Worm (Caenorhabditis elegans) whole organism, L4 larva: Measurements from ENCODE around the gene C05B5.12.

Source experiments
- F37D6.2 ChIP-seq: sonication (generic microtip); optimal IDR thresholded peaks from 2 replicates; lab custom pipeline; 2016; ENCODE audit warnings: mild to moderate bottlenecking, missing genetic modification characterization, missing compliant biosample characterization
- F49E8.2 ChIP-seq: sonication (generic microtip); optimal IDR thresholded peaks from 2 replicates; lab custom pipeline; 2016; ENCODE audit warnings: missing compliant biosample characterization, mild to moderate bottlenecking, missing genetic modification characterization, borderline replicate concordance
- T20F7.1 ChIP-seq: fragments of 200-800 bp; sonication (Bioruptor generic); optimal IDR thresholded peaks from 2 replicates; lab custom pipeline; 2018; ENCODE audit warnings: mild to moderate bottlenecking, missing genetic modification characterization, missing compliant biosample characterization
- Y48G9A.11 ChIP-seq: fragments of 200-800 bp; sonication (Bioruptor generic); IDR thresholded peaks from 2 replicates; pipeline ENCODE4 v1.3.6; 2022; ENCODE audit warnings: missing genetic modification reagents, missing genetic modification characterization, missing compliant biosample characterization
- ZK546.5 ChIP-seq, 2 experiments: sonication (generic microtip); optimal IDR thresholded peaks; 2 replicates each; lab custom pipeline; 2017; ENCODE audit warnings: missing biosample characterization in 2 of 2, missing genetic modification characterization in 2 of 2
- aha-1 ChIP-seq: fragments of 150-350 bp; peaks from one replicate; lab custom pipeline; 2014; ENCODE audit warnings: missing biosample characterization, missing genetic modification characterization
- ceh-20 ChIP-seq: fragments of 200-800 bp; sonication (Bioruptor generic); IDR thresholded peaks from 2 replicates; pipeline ENCODE4 v1.3.6; 2022; ENCODE audit warnings: missing genetic modification reagents, missing genetic modification characterization, missing compliant biosample characterization
- ceh-28 ChIP-seq: fragments of 150-350 bp; optimal IDR thresholded peaks from 2 replicates; lab custom pipeline; 2014; ENCODE audit warnings: missing biosample characterization, missing genetic modification reagents, missing genetic modification characterization
- ceh-32 ChIP-seq: sonication (generic microtip); optimal IDR thresholded peaks from 2 replicates; lab custom pipeline; 2016; ENCODE audit warnings: mild to moderate bottlenecking, missing genetic modification characterization, missing compliant biosample characterization; ENCODE audit not compliant: poor library complexity
- ceh-44 ChIP-seq: fragments of 200-800 bp; sonication (Bioruptor generic); IDR thresholded peaks from 2 replicates; pipeline ENCODE4 v1.3.6; 2022; ENCODE audit warnings: missing genetic modification reagents, missing genetic modification characterization, missing compliant biosample characterization
- ceh-82 ChIP-seq: sonication (generic microtip); optimal IDR thresholded peaks from 2 replicates; lab custom pipeline; 2017; ENCODE audit warnings: missing biosample characterization, missing genetic modification characterization
- ctbp-1 ChIP-seq: fragments of 200-800 bp; sonication (Bioruptor generic); IDR thresholded peaks from 2 replicates; pipeline ENCODE4 v1.3.6; 2022; ENCODE audit warnings: missing genetic modification reagents, missing genetic modification characterization, missing compliant biosample characterization
- daf-12 ChIP-seq: fragments of 150-350 bp; optimal IDR thresholded peaks from 2 replicates; lab custom pipeline; 2014; ENCODE audit warnings: missing biosample characterization, missing genetic modification reagents, missing genetic modification characterization
- dmd-6 ChIP-seq: fragments of 200-800 bp; sonication (Bioruptor generic); IDR thresholded peaks from 2 replicates; pipeline ENCODE4 v1.3.6; 2022; ENCODE audit warnings: missing genetic modification reagents, missing genetic modification characterization, missing compliant biosample characterization
- dmd-8 ChIP-seq: fragments of 200-800 bp; sonication (Bioruptor generic); IDR thresholded peaks from 2 replicates; pipeline ENCODE4 v1.3.6; 2022; ENCODE audit warnings: missing genetic modification characterization, missing compliant biosample characterization
- egl-27 ChIP-seq: sonication (generic microtip); optimal IDR thresholded peaks from 3 replicates; lab custom pipeline; 2017; ENCODE audit warnings: missing biosample characterization, missing genetic modification reagents, missing genetic modification characterization
- gei-8 ChIP-seq: fragments of 200-800 bp; sonication (Bioruptor generic); optimal IDR thresholded peaks from 2 replicates; lab custom pipeline; 2018; ENCODE audit warnings: mild to moderate bottlenecking, missing genetic modification characterization, missing compliant biosample characterization
- hif-1 ChIP-seq, 2 experiments: sonication (generic microtip); optimal IDR thresholded peaks; 2 replicates each; lab custom pipeline; 2016 to 2017; ENCODE audit warnings: missing compliant biosample characterization in 2 of 2, missing genetic modification characterization in 2 of 2, missing genetic modification reagents in 2 of 2, missing genotype in 2 of 2, mild to moderate bottlenecking in 1 of 2
- hlh-11 ChIP-seq: fragments of 200-800 bp; sonication (Bioruptor generic); optimal IDR thresholded peaks from 2 replicates; lab custom pipeline; 2018; ENCODE audit warnings: mild to moderate bottlenecking, missing genetic modification characterization, missing compliant biosample characterization
- hmg-1.1 ChIP-seq: fragments of 200-800 bp; sonication (Bioruptor generic); IDR thresholded peaks from 2 replicates; pipeline ENCODE4 v1.3.6; 2022; ENCODE audit warnings: missing genetic modification reagents, missing genetic modification characterization, missing compliant biosample characterization
- lin-39 ChIP-seq: fragments of 150-350 bp; optimal IDR thresholded peaks from 2 replicates; lab custom pipeline; 2014; ENCODE audit warnings: missing biosample characterization, missing genetic modification reagents, missing genetic modification characterization
- madf-5 ChIP-seq, 2 experiments: fragments of 200-800 bp; sonication (Bioruptor generic); IDR thresholded peaks; 2 replicates each; pipeline ENCODE4 v1.3.6; 2022; ENCODE audit warnings: missing compliant biosample characterization in 2 of 2, missing genetic modification characterization in 2 of 2
- mxl-2 ChIP-seq: fragments of 200-800 bp; sonication (Bioruptor generic); conservative IDR thresholded peaks from 2 replicates; pipeline ENCODE4 v1.3.6; 2022; ENCODE audit warnings: missing genetic modification reagents, missing genetic modification characterization, missing compliant biosample characterization
- mxl-3 ChIP-seq: fragments of 200-800 bp; sonication (Bioruptor generic); optimal IDR thresholded peaks from 2 replicates; lab custom pipeline; 2018; ENCODE audit warnings: mild to moderate bottlenecking, missing genetic modification characterization, missing compliant biosample characterization
- nhr-102 ChIP-seq: sonication (generic microtip); optimal IDR thresholded peaks from 2 replicates; lab custom pipeline; 2016; ENCODE audit warnings: mild to moderate bottlenecking, missing genetic modification characterization, moderate library complexity, missing compliant biosample characterization
- nhr-111 ChIP-seq: fragments of 200-800 bp; sonication (Bioruptor generic); optimal IDR thresholded peaks from 2 replicates; lab custom pipeline; 2018; ENCODE audit warnings: mild to moderate bottlenecking, missing genetic modification characterization, missing compliant biosample characterization
- nhr-25 ChIP-seq: sonication (generic microtip); optimal IDR thresholded peaks from 2 replicates; lab custom pipeline; 2017; ENCODE audit warnings: missing genetic modification characterization, mild to moderate bottlenecking, missing compliant biosample characterization, antibody characterized with exemption, moderate library complexity, borderline replicate concordance; ENCODE audit not compliant: insufficient read depth
- nhr-42 ChIP-seq: fragments of 200-800 bp; sonication (Bioruptor generic); IDR thresholded peaks from 2 replicates; pipeline ENCODE4 v1.3.6; 2022; ENCODE audit warnings: missing genetic modification characterization, missing compliant biosample characterization
- pqm-1 ChIP-seq: sonication (generic microtip); optimal IDR thresholded peaks from 2 replicates; lab custom pipeline; 2017; ENCODE audit warnings: missing biosample characterization, missing genetic modification characterization
- saeg-2 ChIP-seq: fragments of 200-800 bp; sonication (Bioruptor generic); IDR thresholded peaks from 2 replicates; pipeline ENCODE4 v1.3.6; 2022; ENCODE audit warnings: missing genetic modification reagents, missing genetic modification characterization, missing compliant biosample characterization
- sdz-12 ChIP-seq: fragments of 200-800 bp; sonication (Bioruptor generic); optimal IDR thresholded peaks from 2 replicates; lab custom pipeline; 2018; ENCODE audit warnings: mild to moderate bottlenecking, missing genetic modification characterization, missing compliant biosample characterization
- skn-1 ChIP-seq: fragments of 150-350 bp; optimal IDR thresholded peaks from 2 replicates; lab custom pipeline; 2014; ENCODE audit warnings: missing biosample characterization, missing genetic modification characterization
- snpc-1.2 ChIP-seq: fragments of 200-800 bp; sonication (Bioruptor generic); IDR thresholded peaks from 2 replicates; pipeline ENCODE4 v1.3.6; 2022; ENCODE audit warnings: missing genetic modification reagents, missing genetic modification characterization, missing compliant biosample characterization
- tra-1 ChIP-seq: fragments of 200-800 bp; sonication (Bioruptor generic); IDR thresholded peaks from 2 replicates; pipeline ENCODE4 v1.3.6; 2022; ENCODE audit warnings: missing genetic modification reagents, missing genetic modification characterization, missing compliant biosample characterization
- unc-39 ChIP-seq: sonication (generic microtip); optimal IDR thresholded peaks from 2 replicates; lab custom pipeline; 2017; ENCODE audit warnings: missing biosample characterization, missing genetic modification characterization
- unc-62 ChIP-seq, 3 experiments: fragments of 150-350 bp in 1 of 3; sonication (generic microtip); optimal IDR thresholded peaks in 2 of 3; peaks in 1 of 3; 1 replicate in 1 of 3; 2 replicates in 2 of 3; lab custom pipeline; 2014 to 2017; ENCODE audit warnings: missing biosample characterization in 3 of 3, missing genetic modification characterization in 3 of 3, missing genetic modification reagents in 3 of 3, missing genotype in 1 of 3
- vab-7 ChIP-seq: fragments of 200-800 bp; sonication (Bioruptor generic); IDR thresholded peaks from 2 replicates; pipeline ENCODE4 v1.3.6; 2022; ENCODE audit warnings: missing genetic modification reagents, missing genetic modification characterization, missing compliant biosample characterization
- zfp-2 ChIP-seq: sonication (generic microtip); optimal IDR thresholded peaks from 2 replicates; lab custom pipeline; 2016; ENCODE audit warnings: mild to moderate bottlenecking, missing genetic modification characterization, missing compliant biosample characterization
- zfp-3 ChIP-seq: fragments of 200-800 bp; sonication (Bioruptor generic); conservative IDR thresholded peaks from 2 replicates; pipeline ENCODE4 v1.3.6; 2022; ENCODE audit warnings: missing genetic modification reagents, missing genetic modification characterization, missing compliant biosample characterization
- zip-2 ChIP-seq: fragments of 150-350 bp; optimal IDR thresholded peaks from 2 replicates; lab custom pipeline; 2014; ENCODE audit warnings: missing biosample characterization, missing genetic modification characterization

The C05B5.12 gene

DNA sequence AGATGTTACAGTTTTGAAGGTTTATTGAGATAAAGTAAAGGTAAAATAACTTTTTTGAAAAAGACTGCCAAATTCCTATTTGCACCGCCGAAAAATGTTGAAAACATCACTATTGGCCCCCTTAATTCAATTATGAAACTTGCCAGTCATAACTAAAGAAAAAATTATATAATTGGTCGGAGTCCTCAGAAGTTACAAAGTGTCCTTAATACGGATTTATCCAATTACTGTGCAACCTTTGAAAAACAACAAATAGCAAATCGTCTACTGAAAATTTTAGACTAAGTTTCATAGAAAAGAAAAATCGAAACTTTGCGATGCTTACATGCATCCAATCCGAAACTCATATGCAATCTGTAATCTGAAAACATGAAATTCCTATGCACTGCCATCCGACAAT lies 2.6 kb upstream of the C05B5.12 start:
- no peak for TF ChIP-seq ceh-32 (tag; lab: Kevin White, UChicago)
- TF ChIP-seq aha-1: peak; percentile 65
- TF ChIP-seq, all 104 proteins: peak for 1

DNA sequence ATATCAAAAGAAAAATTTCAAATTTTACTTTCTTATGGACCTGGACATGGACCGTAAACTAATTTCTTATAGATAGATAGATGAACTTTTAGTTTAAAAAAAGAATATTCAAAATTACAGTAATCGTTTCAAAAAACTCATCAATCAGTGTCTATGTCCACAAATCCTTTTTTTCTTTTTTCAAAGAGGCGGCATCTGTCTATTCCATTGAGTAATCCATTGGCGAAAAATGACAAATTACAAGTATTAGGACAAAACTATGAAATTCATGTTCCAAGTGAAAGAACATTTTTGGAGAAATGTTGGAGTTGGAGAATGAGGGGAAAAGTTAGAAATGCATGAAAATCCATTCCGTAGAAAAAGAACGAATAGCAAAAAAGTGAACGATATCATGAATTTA lies 1.6 kb upstream of the C05B5.12 start:
- TF ChIP-seq T20F7.1 (GFP tag; lab: Kevin White, UChicago) (no peak), egl-27 (no peak)
- TF ChIP-seq, all 104 proteins: peak for 0

DNA sequence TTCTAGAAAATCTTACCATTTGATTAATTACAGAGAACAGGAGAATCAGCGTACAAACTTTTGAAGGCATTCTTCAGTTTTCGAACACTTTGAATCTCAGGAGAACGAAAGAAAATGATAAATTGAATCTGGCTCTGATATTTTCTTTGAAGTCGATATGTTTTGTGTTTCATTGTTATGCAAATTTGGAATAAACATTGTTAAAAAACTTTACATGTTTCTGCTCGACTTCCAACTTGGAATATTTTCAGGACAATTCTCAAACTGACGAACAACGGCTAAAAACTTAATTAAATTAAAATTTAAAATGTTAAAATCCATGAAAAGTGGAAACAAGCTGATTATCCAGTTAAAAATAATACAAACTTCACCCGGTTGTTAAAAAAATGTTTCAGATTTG lies 1.2 kb downstream of the C05B5.12 start, which contains the start of gene C05B5.1:
Gene C05B5.1, minus strand, starts transcription at position 101 of the 400 bp plus-strand sequence.
- TF ChIP-seq ceh-32 (tag; lab: Kevin White, UChicago) (no peak), saeg-2 (no peak), hmg-1.1 (GFP tag; lab: Robert Waterston, UW) (no peak), nhr-102 (tag; lab: Kevin White, UChicago) (no peak), zfp-3 (GFP tag; lab: Robert Waterston, UW) (no peak), dmd-6 (no peak), sdz-12 (GFP tag; lab: Kevin White, UChicago) (no peak)

DNA sequence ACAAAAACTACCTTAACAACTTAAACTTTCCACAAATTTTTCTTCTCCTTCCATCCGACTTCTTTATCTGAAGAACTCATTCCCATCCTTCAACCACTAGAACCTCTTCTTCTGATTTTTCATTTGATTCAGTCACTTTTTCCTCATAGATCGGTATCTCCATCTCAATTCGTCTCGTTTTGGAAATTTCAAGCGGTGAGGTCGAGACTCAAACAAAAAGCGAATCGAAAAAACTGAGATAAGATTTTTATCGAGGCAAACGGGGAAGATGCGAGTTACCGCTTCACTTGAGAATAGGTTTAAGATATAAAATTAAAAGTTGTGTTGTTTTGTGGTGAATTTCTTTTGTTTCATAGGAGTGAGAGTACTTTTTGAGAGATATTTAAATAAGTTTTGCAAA lies 4.1 kb downstream of the C05B5.12 start:
- TF ChIP-seq unc-39 (tag; lab: Kevin White, UChicago) (no peak), nhr-111 (GFP tag; lab: Kevin White, UChicago) (no peak), nhr-102 (tag; lab: Kevin White, UChicago) (no peak), ceh-44 (no peak), ceh-82 (tag; lab: Kevin White, UChicago) (no peak), skn-1 (no peak), hmg-1.1 (GFP tag; lab: Robert Waterston, UW) (no peak), ceh-20 (GFP tag; lab: Robert Waterston, UW) (no peak), nhr-25 (tag; lab: Kevin White, UChicago) (no peak), zfp-2 (tag; lab: Kevin White, UChicago) (no peak), nhr-42 (no peak), tra-1 (GFP tag; lab: Robert Waterston, UW) (no peak), vab-7 (GFP tag; lab: Robert Waterston, UW) (no peak), gei-8 (GFP tag; lab: Kevin White, UChicago) (no peak), F37D6.2 (tag; lab: Kevin White, UChicago) (no peak), zip-2 (no peak)
- TF ChIP-seq, all 104 proteins: peak for 0

DNA sequence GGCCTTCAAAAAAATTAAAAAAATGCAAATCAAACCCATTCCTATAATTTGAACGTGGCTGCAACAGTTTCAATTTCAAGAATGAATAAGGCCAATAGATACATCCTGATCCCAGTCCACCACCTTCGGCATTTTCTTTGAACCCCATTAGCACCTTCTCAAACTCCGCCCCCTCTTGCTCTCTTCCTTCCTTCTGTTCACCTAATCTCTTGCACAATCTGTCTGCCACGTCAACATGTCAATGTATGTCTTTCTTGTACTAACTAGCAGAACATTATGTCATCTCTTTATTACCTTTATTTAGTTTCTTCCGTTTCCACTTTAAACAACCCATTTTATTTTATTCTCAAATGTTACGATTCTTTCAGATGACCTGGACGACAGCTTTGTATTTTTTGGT lies 6.4 kb downstream of the C05B5.12 start, which contains the start of gene C05B5.4:
Gene C05B5.4, plus strand, starts transcription at position 351 of the 400 bp plus-strand sequence.
- TF ChIP-seq ceh-28 (tag; lab: Kevin White, UChicago): no peak
- TF ChIP-seq unc-62 (GFP tag; optimal IDR thresholded peaks at IDR 0.05 in 1 of 2; lab: Kevin White, UChicago): peak in 1 of 2 experiments; percentile 53
- TF ChIP-seq unc-62 (tag; optimal IDR thresholded peaks at IDR 0.05; lab: Kevin White, UChicago): no peak
- no peak for TF ChIP-seq lin-39 (tag; lab: Kevin White, UChicago)
- TF ChIP-seq, all 104 proteins: peak for 1

DNA sequence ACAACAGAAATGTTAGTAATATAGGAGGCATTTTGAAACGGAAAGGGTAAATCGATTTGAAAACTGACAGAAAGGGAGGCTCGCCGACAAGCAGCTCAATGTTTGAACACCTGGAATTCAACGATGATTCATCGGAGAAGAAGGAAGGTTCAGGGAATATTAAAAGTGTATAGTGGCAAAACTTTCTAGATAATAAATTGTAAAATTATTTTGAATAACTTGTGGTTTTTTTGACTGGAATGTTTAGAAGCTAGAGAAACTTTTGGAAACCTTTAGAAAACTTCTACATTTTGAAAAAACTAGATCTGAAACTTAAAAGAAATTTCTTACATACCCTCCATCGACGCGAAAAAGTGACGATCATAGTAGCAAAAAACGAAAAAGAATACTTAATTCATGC lies 10.7 kb downstream of the C05B5.12 start, which contains the start of gene pqn-8:
Gene pqn-8, minus strand, starts transcription at position 101 of the 400 bp plus-strand sequence.
- TF ChIP-seq nhr-42: no peak
- TF ChIP-seq T20F7.1 (GFP tag; lab: Kevin White, UChicago): no peak
- no peak for TF ChIP-seq pqm-1
- no peak for TF ChIP-seq ctbp-1 (GFP tag; lab: Robert Waterston, UW)
- no peak for TF ChIP-seq mxl-2
- TF ChIP-seq daf-12 (tag; lab: Kevin White, UChicago): no peak
- no peak for TF ChIP-seq lin-39 (tag; lab: Kevin White, UChicago)
- TF ChIP-seq ceh-32 (tag; lab: Kevin White, UChicago): no peak
- no peak for TF ChIP-seq Y48G9A.11
- no peak for TF ChIP-seq hif-1 (tag; optimal IDR thresholded peaks at IDR 0.05; lab: Kevin White, UChicago)
- no peak for TF ChIP-seq dmd-8
- TF ChIP-seq dmd-6: no peak
- no peak for TF ChIP-seq mxl-3
- no peak for TF ChIP-seq F49E8.2
- no peak for TF ChIP-seq ZK546.5 (tag; optimal IDR thresholded peaks at IDR 0.05; lab: Kevin White, UChicago)
- no peak for TF ChIP-seq nhr-102 (tag; lab: Kevin White, UChicago)
- TF ChIP-seq madf-5 (GFP tag; IDR thresholded peaks at IDR 0.05; lab: Robert Waterston, UW): no peak
- no peak for TF ChIP-seq snpc-1.2 (GFP tag; lab: Robert Waterston, UW)
- no peak for TF ChIP-seq hlh-11 (tag; lab: Kevin White, UChicago)
